Worm (Caenorhabditis elegans): Measurements from ENCODE around the gene Y97E10AR.6.
A peak's percentile ranks its signal among the peaks of the same experiment; 100 is the strongest.

Gene Y97E10AR.6

DNA sequence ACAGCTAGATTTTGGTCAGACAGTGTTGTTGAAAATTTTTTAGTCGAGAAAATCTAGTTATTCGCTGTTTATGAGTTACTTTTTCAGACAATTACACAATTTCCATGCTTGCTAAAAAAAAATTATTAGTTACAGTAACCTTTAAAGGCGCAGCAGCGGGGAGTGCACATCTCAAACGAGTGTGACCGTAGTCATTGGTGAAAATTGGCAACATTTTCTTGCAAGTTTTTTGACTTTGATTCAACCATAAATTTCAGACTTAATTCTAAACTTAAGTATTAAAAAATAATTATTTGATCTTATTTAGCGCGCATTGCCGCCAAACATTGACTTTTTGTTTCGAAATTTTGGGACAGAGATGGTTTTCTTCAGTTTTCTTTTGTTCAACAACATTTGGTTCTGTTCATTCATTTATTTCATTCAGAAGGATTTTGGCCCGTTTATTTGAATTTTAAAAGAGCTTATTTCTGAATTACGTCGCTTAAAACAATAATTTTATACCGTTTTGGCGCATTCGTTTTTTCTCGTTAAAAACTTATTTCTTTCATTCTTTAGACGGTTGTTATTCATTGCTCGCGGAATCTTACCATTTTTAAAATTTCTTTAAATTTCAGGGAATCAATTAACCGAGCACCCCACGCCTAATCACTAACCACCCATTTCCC is 15.2 kb upstream of the Y97E10AR.6 start, which contains the start of gene oma-2 (continued):
- no peak for TF ChIP-seq ceh-58 (GFP tag; IDR thresholded peaks at IDR 0.05)
- no peak for TF ChIP-seq F22D6.2 (tag; optimal IDR thresholded peaks at IDR 0.05)
- no peak for TF ChIP-seq ceh-79 (tag; optimal IDR thresholded peaks at IDR 0.05)
- TF ChIP-seq let-607 (tag; optimal IDR thresholded peaks at IDR 0.05) = no peak
- TF ChIP-seq mcd-1 (GFP tag; IDR thresholded peaks at IDR 0.05) = peak; percentile 47; the same call in 1 of the 2 replicates
- no peak for TF ChIP-seq egl-18 (GFP tag; IDR thresholded peaks at IDR 0.05)
- peak; percentile 76 for TF ChIP-seq F49E8.2 (tag; optimal IDR thresholded peaks at IDR 0.05; ENCODE audit: insufficient read depth)
- no peak for TF ChIP-seq K11D2.4 (GFP tag; IDR thresholded peaks at IDR 0.05)
- peak; percentile 89 for TF ChIP-seq D2030.7 (GFP tag; IDR thresholded peaks at IDR 0.05)
- TF ChIP-seq rcor-1 (GFP tag; IDR thresholded peaks at IDR 0.05) = peak; percentile 49
- 0 out of 2 replicates have a peak, but pooled peaks have one; percentile 37 for TF ChIP-seq ekl-4 (GFP tag; IDR thresholded peaks at IDR 0.05)
- TF ChIP-seq die-1 (tag; optimal IDR thresholded peaks at IDR 0.05) = no peak
- TF ChIP-seq B0019.2 (GFP tag; conservative IDR thresholded peaks at IDR 0.05) = 0 out of 2 replicates have a peak, but pooled peaks have one; percentile 22
- no peak for TF ChIP-seq F39B2.1 (GFP tag; IDR thresholded peaks at IDR 0.05)
- no peak for TF ChIP-seq somi-1 (GFP tag; optimal IDR thresholded peaks at IDR 0.05)
- no peak for TF ChIP-seq hlh-26 (GFP tag; conservative IDR thresholded peaks at IDR 0.05)
- TF ChIP-seq mes-4 (tag; optimal IDR thresholded peaks at IDR 0.05) = no peak
- TF ChIP-seq ets-4 (GFP tag; optimal IDR thresholded peaks at IDR 0.05) = no peak
- no peak for TF ChIP-seq mxl-1 (tag; optimal IDR thresholded peaks at IDR 0.05)
- TF ChIP-seq akir-1 (GFP tag; optimal IDR thresholded peaks at IDR 0.05) = no peak
- 0 out of 2 replicates have a peak, but pooled peaks have one; percentile 14 for TF ChIP-seq Y56A3A.18 (GFP tag; IDR thresholded peaks at IDR 0.05)
- no peak for TF ChIP-seq dpff-1 (tag; optimal IDR thresholded peaks at IDR 0.05)
- no peak for TF ChIP-seq ztf-22 (GFP tag; optimal IDR thresholded peaks at IDR 0.05)
- no peak for TF ChIP-seq mel-28 (tag; optimal IDR thresholded peaks at IDR 0.05; ENCODE audit: borderline replicate concordance)
- TF ChIP-seq snpc-4 (GFP tag; optimal IDR thresholded peaks at IDR 0.05) = no peak
- peak in 1 of 4 experiments; percentile 39 for TF ChIP-seq snpc-4 (tag; optimal IDR thresholded peaks at IDR 0.05)
- TF ChIP-seq madf-3 (GFP tag; IDR thresholded peaks at IDR 0.05) = 0 out of 2 replicates have a peak, but pooled peaks have one; percentile 16
- TF ChIP-seq Y95B8A.8 (GFP tag; IDR thresholded peaks at IDR 0.05) = 0 out of 2 replicates have a peak, but pooled peaks have one; percentile 47
- peak; percentile 45 for TF ChIP-seq hmg-1.2 (GFP tag; IDR thresholded peaks at IDR 0.05)
- TF ChIP-seq B0336.3 (GFP tag; IDR thresholded peaks at IDR 0.05) = no peak
- TF ChIP-seq dpl-1 (GFP tag; optimal IDR thresholded peaks at IDR 0.05) = peak; percentile 36
- TF ChIP-seq attf-3 (GFP tag; conservative IDR thresholded peaks at IDR 0.05) = 0 out of 2 replicates have a peak, but pooled peaks have one; percentile 21
- no peak for TF ChIP-seq ztf-28 (GFP tag; IDR thresholded peaks at IDR 0.05)
- TF ChIP-seq nfya-2 (GFP tag; IDR thresholded peaks at IDR 0.05) = no peak
- peak; percentile 90 for TF ChIP-seq hsf-1 (GFP tag; IDR thresholded peaks at IDR 0.05)
- no peak for TF ChIP-seq sdz-38 (tag; optimal IDR thresholded peaks at IDR 0.05)
- TF ChIP-seq pha-4 (tag; optimal IDR thresholded peaks at IDR 0.05) = no peak
- TF ChIP-seq cebp-2 (GFP tag; IDR thresholded peaks at IDR 0.05) = no peak
- no peak for TF ChIP-seq F55B11.4 (tag; optimal IDR thresholded peaks at IDR 0.05; ENCODE audit: borderline replicate concordance, insufficient read depth)
- no peak for TF ChIP-seq F52B5.7 (tag; optimal IDR thresholded peaks at IDR 0.05)
- TF ChIP-seq attf-5 (GFP tag; optimal IDR thresholded peaks at IDR 0.05) = no peak
- no peak for TF ChIP-seq B0261.1 (tag; optimal IDR thresholded peaks at IDR 0.05)
- no peak for TF ChIP-seq F57A8.1 (GFP tag; optimal IDR thresholded peaks at IDR 0.05)
- TF ChIP-seq athp-1 (tag; optimal IDR thresholded peaks at IDR 0.05) = no peak
- TF ChIP-seq let-526 (GFP tag; IDR thresholded peaks at IDR 0.05) = no peak
- TF ChIP-seq ceh-40 (GFP tag; IDR thresholded peaks at IDR 0.05) = no peak
- TF ChIP-seq Y67H2A.10 (GFP tag; conservative IDR thresholded peaks at IDR 0.05) = no peak
- TF ChIP-seq lin-35 (GFP tag; optimal IDR thresholded peaks at IDR 0.05) = no peak

All from whole organism, young adult.